Fruit fly (Drosophila melanogaster) whole organism, embryonic: ENCODE results near the gene CG14079.

ENCODE experiments used
- CG1024 ChIP-seq: fragments of 200-800 bp; sonication (Bioruptor generic); IDR thresholded peaks from 2 replicates; pipeline ENCODE4 v1.3.6; 2022; ENCODE audit warnings: missing biosample characterization, missing genetic modification characterization
- CG11504 ChIP-seq: fragments of 200-800 bp; sonication (Bioruptor generic); optimal IDR thresholded peaks from 3 replicates; lab custom pipeline; 2019; ENCODE audit warnings: missing biosample characterization, mild to moderate bottlenecking, missing genetic modification characterization, moderate library complexity
- CG12299 ChIP-seq: fragments of 200-800 bp; sonication (Bioruptor generic); optimal IDR thresholded peaks from 2 replicates; lab custom pipeline; 2018; ENCODE audit warnings: missing biosample characterization, mild to moderate bottlenecking, missing genetic modification characterization
- CG12769 ChIP-seq: fragments of 200-800 bp; sonication (Bioruptor generic); optimal IDR thresholded peaks from 2 replicates; lab custom pipeline; 2019; ENCODE audit warnings: missing biosample characterization, mild to moderate bottlenecking, missing genetic modification characterization, moderate library complexity
- CG13287 ChIP-seq: fragments of 200-800 bp; sonication (Bioruptor generic); IDR thresholded peaks from 2 replicates; pipeline ENCODE4 v1.3.6; 2022; ENCODE audit warnings: missing biosample characterization, missing genetic modification characterization; ENCODE audit not compliant: partially characterized antibody
- CG15479 ChIP-seq: fragments of 200-800 bp; sonication (Bioruptor generic); optimal IDR thresholded peaks from 3 replicates; lab custom pipeline; 2019; ENCODE audit warnings: missing biosample characterization, mild to moderate bottlenecking, missing genetic modification characterization, moderate library complexity
- CG18476 ChIP-seq: fragments of 200-800 bp; sonication (Bioruptor generic); optimal IDR thresholded peaks from 2 replicates; lab custom pipeline; 2016; ENCODE audit warnings: missing biosample characterization, mild to moderate bottlenecking, missing genetic modification characterization
- CG4424 ChIP-seq: fragments of 200-800 bp; sonication (Bioruptor generic); optimal IDR thresholded peaks from 3 replicates; lab custom pipeline; 2016; ENCODE audit warnings: missing biosample characterization, missing genetic modification characterization
- CG5180 ChIP-seq: fragments of 200-800 bp; sonication (Bioruptor generic); optimal IDR thresholded peaks from 3 replicates; lab custom pipeline; 2017; ENCODE audit warnings: missing biosample characterization, missing genetic modification characterization, mild to moderate bottlenecking, moderate library complexity, missing genetic modification reagents
- CG7786 ChIP-seq: fragments of 200-800 bp; sonication (Bioruptor generic); optimal IDR thresholded peaks from 2 replicates; lab custom pipeline; 2016; ENCODE audit warnings: missing biosample characterization, missing genetic modification characterization
- CG9817 ChIP-seq: fragments of 200-800 bp; sonication (Bioruptor generic); optimal IDR thresholded peaks from 2 replicates; lab custom pipeline; 2018; ENCODE audit warnings: missing biosample characterization, mild to moderate bottlenecking, missing genetic modification characterization, moderate library complexity
- D19B ChIP-seq: fragments of 200-800 bp; sonication (Bioruptor generic); optimal IDR thresholded peaks from 2 replicates; lab custom pipeline; 2017; ENCODE audit warnings: missing biosample characterization, mild to moderate bottlenecking, missing genetic modification characterization
- Doc3 ChIP-seq: fragments of 200-800 bp; sonication (Bioruptor generic); IDR thresholded peaks from 3 replicates; pipeline ENCODE4 v1.3.6; 2022; ENCODE audit warnings: missing biosample characterization, missing genetic modification characterization; ENCODE audit not compliant: partially characterized antibody
- Elba2 ChIP-seq: fragments of 200-800 bp; sonication (Bioruptor generic); optimal IDR thresholded peaks from 3 replicates; lab custom pipeline; 2016; ENCODE audit warnings: missing biosample characterization, missing genetic modification characterization
- Gsc ChIP-seq: fragments of 200-800 bp; sonication (Bioruptor generic); IDR thresholded peaks from 2 replicates; pipeline ENCODE4 v1.3.6; 2022; ENCODE audit warnings: missing biosample characterization, missing genetic modification characterization
- NC2β ChIP-seq: fragments of 200-800 bp; sonication (Bioruptor generic); optimal IDR thresholded peaks from 2 replicates; lab custom pipeline; 2016; ENCODE audit warnings: missing biosample characterization, missing genetic modification characterization
- Pdp1 ChIP-seq, 2 experiments: fragments of 200-800 bp; sonication (Bioruptor generic); optimal IDR thresholded peaks; 3 replicates each; lab custom pipeline; 2016; ENCODE audit warnings: missing biosample characterization in 2 of 2, missing genetic modification characterization in 2 of 2, mild to moderate bottlenecking in 1 of 2, moderate library complexity in 1 of 2
- Poxn ChIP-seq: fragments of 200-800 bp; sonication (Bioruptor generic); IDR thresholded peaks from 2 replicates; pipeline ENCODE4 v1.3.6; 2022; ENCODE audit warnings: missing biosample characterization, missing genetic modification characterization
- Sox102F ChIP-seq: fragments of 200-800 bp; sonication (Bioruptor generic); optimal IDR thresholded peaks from 2 replicates; lab custom pipeline; 2018; ENCODE audit warnings: missing biosample characterization, mild to moderate bottlenecking, missing genetic modification characterization, moderate library complexity
- cad ChIP-seq: fragments of >200 bp; optimal IDR thresholded peaks from 2 replicates; lab custom pipeline; 2017; ENCODE audit warnings: missing biosample characterization, missing genetic modification characterization
- cg ChIP-seq: fragments of 200-800 bp; sonication (Bioruptor generic); optimal IDR thresholded peaks from 3 replicates; lab custom pipeline; 2019; ENCODE audit warnings: missing biosample characterization, mild to moderate bottlenecking, missing genetic modification characterization, moderate library complexity
- fd3F ChIP-seq: fragments of 200-800 bp; sonication (Bioruptor generic); optimal IDR thresholded peaks from 2 replicates; lab custom pipeline; 2018; ENCODE audit warnings: missing biosample characterization, mild to moderate bottlenecking, missing genetic modification characterization, moderate library complexity
- fd96Cb ChIP-seq: fragments of 200-800 bp; sonication (Bioruptor generic); optimal IDR thresholded peaks from 2 replicates; lab custom pipeline; 2018; ENCODE audit warnings: missing biosample characterization, mild to moderate bottlenecking, missing genetic modification characterization, moderate library complexity
- gfzf ChIP-seq: fragments of 200-800 bp; sonication (Bioruptor generic); optimal IDR thresholded peaks from 2 replicates; lab custom pipeline; 2016; ENCODE audit warnings: missing biosample characterization, mild to moderate bottlenecking, missing genetic modification characterization, moderate library complexity
- grau ChIP-seq: fragments of 200-800 bp; optimal IDR thresholded peaks from 3 replicates; lab custom pipeline; 2019; ENCODE audit warnings: missing biosample characterization, mild to moderate bottlenecking, missing genetic modification characterization, moderate library complexity
- gro ChIP-seq: fragments of 200-800 bp; sonication (Bioruptor generic); optimal IDR thresholded peaks from 2 replicates; lab custom pipeline; 2016; ENCODE audit warnings: missing biosample characterization, missing genetic modification characterization
- jigr1 ChIP-seq: fragments of 200-800 bp; sonication (Bioruptor generic); IDR thresholded peaks from 3 replicates; pipeline ENCODE4 v1.3.6; 2022; ENCODE audit warnings: missing biosample characterization, missing genetic modification characterization
- knrl ChIP-seq: fragments of 200-800 bp; sonication (Bioruptor generic); IDR thresholded peaks from 3 replicates; pipeline ENCODE4 v1.3.6; 2022; ENCODE audit warnings: missing biosample characterization, missing genetic modification characterization; ENCODE audit not compliant: partially characterized antibody
- nau ChIP-seq: fragments of 200-800 bp; sonication (Bioruptor generic); optimal IDR thresholded peaks from 3 replicates; lab custom pipeline; 2017; ENCODE audit warnings: missing biosample characterization, mild to moderate bottlenecking, missing genetic modification characterization, missing genetic modification reagents
- nerfin-1 ChIP-seq: fragments of 200-800 bp; sonication (Bioruptor generic); optimal IDR thresholded peaks from 3 replicates; lab custom pipeline; 2019; ENCODE audit warnings: missing biosample characterization, mild to moderate bottlenecking, missing genetic modification characterization, moderate library complexity
- odd ChIP-seq: fragments of 200-800 bp; sonication (Bioruptor generic); optimal IDR thresholded peaks from 2 replicates; lab custom pipeline; 2017; ENCODE audit warnings: missing biosample characterization, mild to moderate bottlenecking, missing genetic modification characterization
- pita ChIP-seq: fragments of 200-800 bp; sonication (Bioruptor generic); optimal IDR thresholded peaks from 2 replicates; lab custom pipeline; 2017; ENCODE audit warnings: missing biosample characterization, mild to moderate bottlenecking, missing genetic modification characterization
- repo ChIP-seq: fragments of 200-800 bp; sonication (Bioruptor generic); optimal IDR thresholded peaks from 2 replicates; lab custom pipeline; 2016; ENCODE audit warnings: missing biosample characterization, missing genetic modification characterization
- rib ChIP-seq: fragments of 200-800 bp; sonication (Bioruptor generic); IDR thresholded peaks from 2 replicates; pipeline ENCODE4 v1.3.6; 2022; ENCODE audit warnings: missing biosample characterization, missing genetic modification characterization
- sug ChIP-seq: fragments of 200-800 bp; optimal IDR thresholded peaks from 2 replicates; lab custom pipeline; 2019; ENCODE audit warnings: missing biosample characterization, mild to moderate bottlenecking, missing genetic modification characterization, moderate library complexity
- tio ChIP-seq: fragments of 200-800 bp; sonication (Bioruptor generic); optimal IDR thresholded peaks from 2 replicates; lab custom pipeline; 2017; ENCODE audit warnings: missing biosample characterization, missing genetic modification characterization, inconsistent platforms
- tll ChIP-seq, 2 experiments: fragments of 200-800 bp in 1 of 2; fragments of >200 bp in 1 of 2; sonication (Bioruptor generic) in 1 of 2; optimal IDR thresholded peaks; 2 replicates each; lab custom pipeline; 2017 to 2019; ENCODE audit warnings: missing biosample characterization in 2 of 2, missing genetic modification characterization in 2 of 2, mild to moderate bottlenecking in 1 of 2, moderate library complexity in 1 of 2
- twi ChIP-seq: fragments of 200-800 bp; optimal IDR thresholded peaks from 2 replicates; lab custom pipeline; 2019; ENCODE audit warnings: missing biosample characterization, mild to moderate bottlenecking, missing genetic modification characterization, moderate library complexity
- zen ChIP-seq: fragments of 200-800 bp; sonication (Bioruptor generic); optimal IDR thresholded peaks from 3 replicates; lab custom pipeline; 2018; ENCODE audit warnings: missing biosample characterization, mild to moderate bottlenecking, missing genetic modification characterization, moderate library complexity

Gene CG14079

DNA sequence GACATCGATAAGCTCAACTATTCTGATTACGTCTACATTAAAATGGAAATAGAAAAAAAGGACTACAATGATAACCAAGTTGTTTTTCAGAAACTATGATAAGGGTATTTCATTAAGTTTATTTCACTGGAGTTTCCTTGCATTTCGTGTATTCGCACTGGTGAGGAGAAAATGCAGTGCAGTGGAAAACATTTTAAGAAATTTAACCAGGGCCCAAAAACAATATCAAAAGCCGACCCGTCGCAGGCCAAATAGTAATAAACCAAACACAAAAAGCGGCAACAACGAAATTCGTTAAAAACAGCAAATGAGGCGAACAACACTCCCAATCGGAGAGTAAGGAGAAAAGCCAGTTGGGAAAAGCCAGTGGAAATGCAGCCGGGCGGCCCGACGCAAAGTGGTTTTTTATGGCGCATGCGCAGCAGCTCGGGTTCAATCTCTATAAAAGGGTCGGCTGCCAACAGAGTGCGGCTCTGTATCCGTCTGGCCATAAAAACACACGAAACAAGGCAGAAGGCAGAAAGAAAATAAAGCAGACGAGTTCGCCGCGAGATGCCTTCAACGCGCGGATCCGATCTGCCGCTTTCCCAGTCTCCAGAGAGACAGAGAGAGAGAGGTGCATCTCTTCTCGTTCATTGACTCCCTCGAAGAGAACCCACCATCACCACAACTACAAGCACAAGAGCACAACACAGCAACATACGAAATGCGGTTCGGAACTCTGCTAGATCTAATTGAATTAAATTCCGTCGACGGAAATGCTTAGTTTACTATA is 16.7 kb upstream of the CG14079 start (continued):
- TF ChIP-seq CG5180 (GFP tag; lab: Kevin White, UChicago) (no peak), gfzf (GFP tag; lab: Kevin White, UChicago) (no peak), fd3F (GFP tag; lab: Kevin White, UChicago) (no peak), sug (tag; lab: Kevin White, UChicago) (no peak), Sox102F (GFP tag; lab: Kevin White, UChicago) (no peak), CG18476 (GFP tag; lab: Kevin White, UChicago) (no peak), CG9817 (tag; lab: Kevin White, UChicago) (no peak), CG12769 (tag; lab: Kevin White, UChicago) (peak; percentile 40), nau (GFP tag; lab: Kevin White, UChicago) (no peak), gro (GFP tag; lab: Kevin White, UChicago) (no peak), knrl (GFP tag; lab: Robert Waterston, UW) (no peak), CG7786 (no peak), Pdp1 (GFP tag; optimal IDR thresholded peaks at IDR 0.05; lab: Kevin White, UChicago) (no peak), nerfin-1 (tag; lab: Kevin White, UChicago) (no peak), grau (tag; lab: Kevin White, UChicago) (peak; percentile 55), pita (peak; percentile 18), CG11504 (tag; lab: Kevin White, UChicago) (no peak), rib (0 out of 2 replicates have a peak, but pooled peaks have one; percentile 15), Doc3 (GFP tag; lab: Robert Waterston, UW) (no peak), odd (GFP tag; lab: Kevin White, UChicago) (no peak), cg (GFP tag; lab: Kevin White, UChicago) (peak; percentile 73), CG13287 (no peak), fd96Cb (tag; lab: Kevin White, UChicago) (no peak), CG4424 (GFP tag; lab: Kevin White, UChicago) (no peak), repo (GFP tag; lab: Kevin White, UChicago) (no peak), jigr1 (GFP tag; lab: Robert Waterston, UW) (no peak), CG15479 (peak; percentile 40), Poxn (no peak), Gsc (GFP tag; lab: Robert Waterston, UW) (no peak), tio (GFP tag; lab: Kevin White, UChicago) (no peak)

DNA sequence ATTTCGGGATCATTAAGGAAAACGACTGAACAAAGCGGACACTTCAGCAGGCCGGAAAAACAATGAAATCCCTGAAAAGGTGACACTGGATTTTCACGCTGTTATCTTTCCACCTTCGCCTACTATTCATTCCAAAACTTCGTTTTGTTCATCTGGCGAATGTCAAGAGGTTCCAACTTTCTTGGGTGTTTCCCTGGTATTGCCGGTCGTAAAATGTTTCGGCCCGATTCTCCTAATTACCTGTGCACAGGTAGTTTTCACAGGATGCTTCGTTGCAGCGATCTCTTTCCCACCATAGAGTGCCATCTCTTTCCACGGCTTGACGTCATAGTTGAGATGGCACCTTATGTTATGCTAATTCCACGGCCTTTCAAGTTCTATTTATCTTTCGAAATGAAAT is 14.7 kb upstream of the CG14079 start:
- TF ChIP-seq Elba2 (GFP tag; lab: Kevin White, UChicago): no peak
- no peak for TF ChIP-seq odd (GFP tag; lab: Kevin White, UChicago)
- peak in 1 of 2 experiments; percentile 95 for TF ChIP-seq tll (GFP tag; optimal IDR thresholded peaks at IDR 0.05; lab: Kevin White, UChicago)
- no peak for TF ChIP-seq CG12299 (tag; lab: Kevin White, UChicago)
- no peak for TF ChIP-seq CG1024 (GFP tag; lab: Robert Waterston, UW)
- no peak for TF ChIP-seq D19B
- TF ChIP-seq zen (tag; lab: Kevin White, UChicago): peak; percentile 93
- peak; percentile 47 for TF ChIP-seq twi (tag; lab: Kevin White, UChicago)
- no peak for TF ChIP-seq NC2β
- TF ChIP-seq cad (GFP tag; lab: Kevin White, UChicago): peak; percentile 97
